Worm (Caenorhabditis elegans) whole organism, mixed stage, embryonic: ENCODE data around the gene ZK688.7.

Experiments used
- M03D4.4 ChIP-seq: sonication (generic microtip); optimal IDR thresholded peaks from 2 replicates; lab custom pipeline; 2017; ENCODE audit warnings: mild to moderate bottlenecking, missing genetic modification characterization, missing compliant biosample characterization
- blmp-1 ChIP-seq: fragments of 150-350 bp; optimal IDR thresholded peaks from 2 replicates; lab custom pipeline; 2014; ENCODE audit warnings: missing biosample characterization, missing genetic modification characterization
- ceh-39 ChIP-seq: fragments of 150-350 bp; optimal IDR thresholded peaks from 2 replicates; lab custom pipeline; 2014; ENCODE audit warnings: missing biosample characterization, missing genetic modification characterization
- ceh-43 ChIP-seq: fragments of 200-800 bp; sonication (Bioruptor generic); optimal IDR thresholded peaks from 2 replicates; lab custom pipeline; 2018; ENCODE audit warnings: mild to moderate bottlenecking, missing genetic modification characterization, moderate library complexity, missing compliant biosample characterization
- ceh-83 ChIP-seq: fragments of 200-800 bp; sonication (Bioruptor generic); optimal IDR thresholded peaks from 2 replicates; lab custom pipeline; 2018; ENCODE audit warnings: mild to moderate bottlenecking, missing genetic modification characterization, missing compliant biosample characterization
- ces-1 ChIP-seq: fragments of 150-350 bp; optimal IDR thresholded peaks from 2 replicates; lab custom pipeline; 2014; ENCODE audit warnings: missing biosample characterization, missing genetic modification reagents, missing genetic modification characterization
- cnd-1 ChIP-seq: fragments of 200-800 bp; sonication (Bioruptor generic); optimal IDR thresholded peaks from 2 replicates; lab custom pipeline; 2018; ENCODE audit warnings: mild to moderate bottlenecking, missing genetic modification characterization, missing compliant biosample characterization
- drap-1 ChIP-seq: fragments of 200-800 bp; sonication (Bioruptor generic); optimal IDR thresholded peaks from 3 replicates; lab custom pipeline; 2018; ENCODE audit warnings: mild to moderate bottlenecking, missing genetic modification characterization, missing compliant biosample characterization
- elt-1 ChIP-seq: sonication (generic microtip); optimal IDR thresholded peaks from 2 replicates; lab custom pipeline; 2017; ENCODE audit warnings: missing genetic modification characterization, mild to moderate bottlenecking, missing compliant biosample characterization, antibody characterized with exemption, moderate library complexity, borderline replicate concordance; ENCODE audit not compliant: insufficient read depth
- elt-3 ChIP-seq: fragments of 150-350 bp; optimal IDR thresholded peaks from 2 replicates; lab custom pipeline; 2014; ENCODE audit warnings: missing biosample characterization, missing genetic modification characterization
- flh-1 ChIP-seq: fragments of 200-800 bp; sonication (Bioruptor generic); optimal IDR thresholded peaks from 2 replicates; lab custom pipeline; 2018; ENCODE audit warnings: mild to moderate bottlenecking, missing genetic modification characterization, moderate library complexity, missing compliant biosample characterization
- ham-2 ChIP-seq: fragments of 200-800 bp; sonication (Bioruptor generic); optimal IDR thresholded peaks from 2 replicates; lab custom pipeline; 2018; ENCODE audit warnings: mild to moderate bottlenecking, missing genetic modification characterization, missing compliant biosample characterization
- hlh-1 ChIP-seq: fragments of 150-350 bp; optimal IDR thresholded peaks from 2 replicates; lab custom pipeline; 2014; ENCODE audit warnings: missing biosample characterization, missing genetic modification reagents, missing genetic modification characterization
- lin-13 ChIP-seq: fragments of 150-350 bp; optimal IDR thresholded peaks from 2 replicates; lab custom pipeline; 2014; ENCODE audit warnings: missing biosample characterization, missing genetic modification characterization
- lin-32 ChIP-seq: fragments of 200-800 bp; sonication (Bioruptor generic); optimal IDR thresholded peaks from 2 replicates; lab custom pipeline; 2018; ENCODE audit warnings: mild to moderate bottlenecking, missing genetic modification characterization, missing compliant biosample characterization
- lsy-2 ChIP-seq: fragments of 150-350 bp; optimal IDR thresholded peaks from 2 replicates; lab custom pipeline; 2014; ENCODE audit warnings: missing biosample characterization, missing genetic modification characterization
- mab-5 ChIP-seq: fragments of 150-350 bp; optimal IDR thresholded peaks from 2 replicates; lab custom pipeline; 2014; ENCODE audit warnings: missing biosample characterization, missing genetic modification characterization
- mep-1 ChIP-seq: fragments of 150-350 bp; optimal IDR thresholded peaks from 2 replicates; lab custom pipeline; 2017; ENCODE audit warnings: missing biosample characterization, missing genetic modification reagents, missing genetic modification characterization, inconsistent platforms
- mls-2 ChIP-seq: sonication (generic microtip); optimal IDR thresholded peaks from 2 replicates; lab custom pipeline; 2016; ENCODE audit warnings: mild to moderate bottlenecking, missing genetic modification characterization, moderate library complexity, missing compliant biosample characterization
- nhr-12 ChIP-seq: fragments of 150-350 bp; optimal IDR thresholded peaks from 2 replicates; lab custom pipeline; 2014; ENCODE audit warnings: missing biosample characterization, missing genetic modification characterization
- nhr-2 ChIP-seq: fragments of 150-350 bp; optimal IDR thresholded peaks from 2 replicates; lab custom pipeline; 2014; ENCODE audit warnings: missing biosample characterization, missing genetic modification characterization
- nhr-237 ChIP-seq: fragments of 150-350 bp; optimal IDR thresholded peaks from 2 replicates; lab custom pipeline; 2014; ENCODE audit warnings: missing biosample characterization, missing genetic modification characterization
- nhr-76 ChIP-seq: sonication (generic microtip); optimal IDR thresholded peaks from 2 replicates; lab custom pipeline; 2017; ENCODE audit warnings: missing biosample characterization, missing genetic modification characterization
- pha-4 ChIP-seq: fragments of 150-350 bp; optimal IDR thresholded peaks from 2 replicates; lab custom pipeline; 2018; ENCODE audit warnings: missing biosample characterization, missing genetic modification reagents, missing genetic modification characterization
- sem-2 ChIP-seq: fragments of 200-800 bp; sonication (Bioruptor generic); optimal IDR thresholded peaks from 2 replicates; lab custom pipeline; 2018; ENCODE audit warnings: mild to moderate bottlenecking, missing genetic modification characterization, missing compliant biosample characterization
- snpc-4 ChIP-seq: fragments of 150-350 bp; optimal IDR thresholded peaks from 2 replicates; lab custom pipeline; 2014; ENCODE audit warnings: missing biosample characterization, missing genetic modification characterization
- sptf-1 ChIP-seq: sonication (generic microtip); optimal IDR thresholded peaks from 2 replicates; lab custom pipeline; 2017; ENCODE audit warnings: mild to moderate bottlenecking, missing genetic modification characterization, moderate library complexity, missing compliant biosample characterization
- unc-120 ChIP-seq: sonication (generic microtip); optimal IDR thresholded peaks from 2 replicates; lab custom pipeline; 2017; ENCODE audit warnings: missing genetic modification characterization, missing compliant biosample characterization; ENCODE audit not compliant: poor library complexity, severe bottlenecking
- unc-62 ChIP-seq: fragments of 150-350 bp; optimal IDR thresholded peaks from 2 replicates; lab custom pipeline; 2014; ENCODE audit warnings: missing biosample characterization, missing genetic modification reagents, missing genetic modification characterization
- zip-8 ChIP-seq: fragments of 150-350 bp; optimal IDR thresholded peaks from 2 replicates; lab custom pipeline; 2014; ENCODE audit warnings: missing biosample characterization, missing genetic modification characterization
- ztf-11 ChIP-seq: fragments of 150-350 bp; optimal IDR thresholded peaks from 2 replicates; lab custom pipeline; 2014; ENCODE audit warnings: missing biosample characterization, missing genetic modification characterization

ZK688.7 gene

ce11 chrIII:7925968-7926367, 14.5 kb upstream of the ZK688.7 start:
- TF ChIP-seq nhr-2 (tag; lab: Kevin White, UChicago) (no peak), pha-4 (tag; lab: Kevin White, UChicago) (peak; percentile 34), lsy-2 (tag; lab: Kevin White, UChicago) (peak; percentile 2), flh-1 (GFP tag; lab: Kevin White, UChicago) (no peak), nhr-237 (tag; lab: Kevin White, UChicago) (peak; percentile 24), ham-2 (GFP tag; lab: Kevin White, UChicago) (peak; percentile 78)

- no peak for TF ChIP-seq zip-8 (tag; lab: Kevin White, UChicago)
Measured at ce11 chrIII:7924821-7925220, 13.4 kb upstream of the ZK688.7 start, which contains the start of gene tag-250. Gene tag-250 (minus strand): TSS chrIII:7924921.

ce11 chrIII:7922207-7922606, 10.8 kb upstream of the ZK688.7 start, which contains the start of gene C29E4.17:
Gene C29E4.17 (plus strand): TSS chrIII:7922507.
- no peak for TF ChIP-seq sem-2 (GFP tag; lab: Kevin White, UChicago)
- no peak for TF ChIP-seq mep-1 (tag; lab: Kevin White, UChicago)
- no peak for TF ChIP-seq nhr-12 (tag; lab: Kevin White, UChicago)
- no peak for TF ChIP-seq sptf-1 (tag; lab: Kevin White, UChicago)

- TF ChIP-seq ces-1 (GFP tag; lab: Kevin White, UChicago): no peak
- no peak for TF ChIP-seq lsy-2 (tag; lab: Kevin White, UChicago)
- no peak for TF ChIP-seq ceh-83 (GFP tag; lab: Kevin White, UChicago)
- no peak for TF ChIP-seq snpc-4
- no peak for TF ChIP-seq ztf-11 (tag; lab: Kevin White, UChicago)
- TF ChIP-seq lin-32 (GFP tag; lab: Kevin White, UChicago): no peak
- no peak for TF ChIP-seq ceh-39 (tag; lab: Kevin White, UChicago)
- TF ChIP-seq mab-5 (tag; lab: Kevin White, UChicago): no peak
- no peak for TF ChIP-seq blmp-1 (tag; lab: Kevin White, UChicago)
- no peak for TF ChIP-seq nhr-2 (tag; lab: Kevin White, UChicago)
- TF ChIP-seq ceh-43 (GFP tag; lab: Kevin White, UChicago): no peak
- TF ChIP-seq mls-2: no peak
- TF ChIP-seq unc-120: no peak
- TF ChIP-seq pha-4 (tag; lab: Kevin White, UChicago): no peak
- TF ChIP-seq elt-1: no peak
- TF ChIP-seq elt-3 (tag; lab: Kevin White, UChicago): no peak
- no peak for TF ChIP-seq M03D4.4 (tag; lab: Kevin White, UChicago)
- no peak for TF ChIP-seq ham-2 (GFP tag; lab: Kevin White, UChicago)
- no peak for TF ChIP-seq hlh-1
Measured at ce11 chrIII:7919823-7920222, 8.4 kb upstream of the ZK688.7 start, which contains the start of gene C29E4.14. Gene C29E4.14 (plus strand): TSS chrIII:7920123.

- TF ChIP-seq nhr-76 (tag; lab: Kevin White, UChicago) (no peak), cnd-1 (tag; lab: Kevin White, UChicago) (no peak), mab-5 (tag; lab: Kevin White, UChicago) (no peak), ztf-11 (tag; lab: Kevin White, UChicago) (no peak)
- TF ChIP-seq, all 35 proteins: peak for 0
Measured at ce11 chrIII:7917667-7918066, 6.2 kb upstream of the ZK688.7 start, which contains the start of gene gly-3. Gene gly-3 (minus strand): TSS chrIII:7917767.

ce11 chrIII:7913488-7913887, 2.1 kb upstream of the ZK688.7 start, which contains the start of gene ZK688.12:
Gene ZK688.12 (minus strand): TSS chrIII:7913588.
- TF ChIP-seq lin-13 (tag; lab: Kevin White, UChicago): no peak
- no peak for TF ChIP-seq hlh-1
- no peak for TF ChIP-seq unc-62 (GFP tag; lab: Kevin White, UChicago)
- TF ChIP-seq elt-1: no peak
- TF ChIP-seq nhr-2 (tag; lab: Kevin White, UChicago): no peak
- TF ChIP-seq mep-1 (tag; lab: Kevin White, UChicago): no peak
- TF ChIP-seq drap-1 (GFP tag; lab: Kevin White, UChicago): no peak
- no peak for TF ChIP-seq snpc-4
- no peak for TF ChIP-seq blmp-1 (tag; lab: Kevin White, UChicago)
- TF ChIP-seq pha-4 (tag; lab: Kevin White, UChicago): no peak
- no peak for TF ChIP-seq unc-120
- TF ChIP-seq mls-2: no peak
- no peak for TF ChIP-seq sptf-1 (tag; lab: Kevin White, UChicago)
- TF ChIP-seq M03D4.4 (tag; lab: Kevin White, UChicago): no peak
- TF ChIP-seq ham-2 (GFP tag; lab: Kevin White, UChicago): no peak
- TF ChIP-seq flh-1 (GFP tag; lab: Kevin White, UChicago): no peak
- TF ChIP-seq nhr-76 (tag; lab: Kevin White, UChicago): no peak
